Fruit fly (Drosophila melanogaster) Kc167 (cell line): ENCODE data around the gene amrt.

Experiments
- Myc ChIP-seq: fragments of >200 bp; optimal IDR thresholded peaks from 2 replicates; lab custom pipeline; 2017; ENCODE audit warnings: missing external identifiers
- psq ChIP-seq: fragments of >200 bp; optimal IDR thresholded peaks from 2 replicates; lab custom pipeline; 2017; ENCODE audit warnings: missing external identifiers
- ttk ChIP-seq: sonication (Bioruptor generic); optimal IDR thresholded peaks from 2 replicates; lab custom pipeline; 2017; ENCODE audit warnings: missing external identifiers

DNA sequence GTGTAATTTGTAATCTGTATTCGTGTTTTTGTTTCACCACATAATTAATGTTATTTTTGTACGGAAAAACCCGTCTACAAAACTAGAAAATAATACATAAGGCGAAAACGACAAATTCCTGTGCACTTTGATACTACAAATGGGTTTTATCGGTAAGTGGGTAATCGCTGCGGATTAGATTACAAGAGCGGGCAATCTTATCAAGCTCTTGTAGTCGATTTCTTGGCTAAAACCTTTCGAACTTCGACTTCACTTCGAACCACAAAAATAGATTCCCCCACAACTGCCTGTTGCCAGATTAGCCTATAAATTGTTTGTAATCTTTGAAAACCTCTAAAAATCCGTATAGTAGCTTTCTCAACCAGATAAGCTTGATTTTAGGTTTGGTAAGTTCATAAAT is 41.3 kb upstream of the amrt start:
- TF ChIP-seq Myc (no peak), psq (lab: Kevin White, UChicago) (no peak), ttk (no peak)
